Fruit fly (Drosophila melanogaster) ovary, adult (tissue): ENCODE results near the gene SdhBL.

ENCODE experiments used
- CG17801 ChIP-seq: fragments of 200-800 bp; optimal IDR thresholded peaks from 2 replicates; lab custom pipeline; 2019; ENCODE audit warnings: missing biosample characterization, mild to moderate bottlenecking, missing genetic modification characterization, moderate library complexity; ENCODE audit not compliant: partially characterized antibody

SdhBL gene

dm6 chrX:18897294-18897693 lies 3.0 kb downstream of the SdhBL start:
- no peak for TF ChIP-seq CG17801 (GFP tag; lab: Kevin White, UChicago)

dm6 chrX:18897906-18898305 lies 3.7 kb downstream of the SdhBL start:
- TF ChIP-seq CG17801 (GFP tag; lab: Kevin White, UChicago), result no peak

- TF ChIP-seq CG17801 (GFP tag; lab: Kevin White, UChicago), result no peak
Observed at dm6 chrX:18899835-18900460, 5.7 kb downstream of the SdhBL start, which contains the start of gene CG7378. TSS of gene CG7378 (plus strand) at chrX:18900410.

- TF ChIP-seq CG17801 (GFP tag; lab: Kevin White, UChicago), result no peak
Observed at dm6 chrX:18900958-18901357, 6.7 kb downstream of the SdhBL start.

dm6 chrX:18902800-18903199 lies 8.6 kb downstream of the SdhBL start:
- no peak for TF ChIP-seq CG17801 (GFP tag; lab: Kevin White, UChicago)

dm6 chrX:18905152-18905551 lies 10.9 kb downstream of the SdhBL start:
- no peak for TF ChIP-seq CG17801 (GFP tag; lab: Kevin White, UChicago)

dm6 chrX:18910827-18911226 lies 16.6 kb downstream of the SdhBL start:
- no peak for TF ChIP-seq CG17801 (GFP tag; lab: Kevin White, UChicago)

dm6 chrX:18913359-18913758 lies 19.1 kb downstream of the SdhBL start:
- TF ChIP-seq CG17801 (GFP tag; lab: Kevin White, UChicago), result no peak

- TF ChIP-seq CG17801 (GFP tag; lab: Kevin White, UChicago), result no peak
Observed at dm6 chrX:18913764-18914163, 19.5 kb downstream of the SdhBL start.

- no peak for TF ChIP-seq CG17801 (GFP tag; lab: Kevin White, UChicago)
Observed at dm6 chrX:18914177-18914576, 19.9 kb downstream of the SdhBL start.

- TF ChIP-seq CG17801 (GFP tag; lab: Kevin White, UChicago), result no peak
Observed at dm6 chrX:18917585-18917984, 23.3 kb downstream of the SdhBL start.

dm6 chrX:18919422-18920029 lies 25.3 kb downstream of the SdhBL start:
- no peak for TF ChIP-seq CG17801 (GFP tag; lab: Kevin White, UChicago)

dm6 chrX:18920642-18921355 lies 26.6 kb downstream of the SdhBL start:
- TF ChIP-seq CG17801 (GFP tag; lab: Kevin White, UChicago), result no peak

dm6 chrX:18923531-18923930 lies 29.3 kb downstream of the SdhBL start:
- TF ChIP-seq CG17801 (GFP tag; lab: Kevin White, UChicago), result no peak

- no peak for TF ChIP-seq CG17801 (GFP tag; lab: Kevin White, UChicago)
Observed at dm6 chrX:18924713-18925112, 30.5 kb downstream of the SdhBL start.
